Worm (Caenorhabditis elegans): Measurements from ENCODE around the gene F35E8.13.

DNA sequence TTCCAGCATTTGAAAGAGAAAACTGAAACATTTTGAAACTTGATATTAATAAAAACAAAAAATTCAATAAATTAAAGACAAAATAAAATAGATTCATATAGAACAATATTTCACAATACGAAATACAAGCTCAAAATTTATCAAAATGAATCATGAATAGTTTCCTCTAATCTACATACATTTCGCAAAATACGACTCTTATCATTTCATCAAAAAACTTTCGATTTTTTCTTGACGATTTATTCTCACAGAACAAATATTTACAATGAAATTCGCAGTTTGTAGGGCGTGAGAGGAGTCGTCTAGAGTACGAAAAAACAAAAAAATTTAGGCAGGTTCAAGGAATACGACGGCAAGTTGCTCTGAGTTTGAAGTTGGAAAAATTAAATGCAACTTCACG lies 33.0 kb upstream of the F35E8.13 start:
- TF ChIP-seq tra-4 (tag; optimal IDR thresholded peaks at IDR 0.05) (no peak), flt-1 (GFP tag; IDR thresholded peaks at IDR 0.05) (no peak), ama-1 (optimal IDR thresholded peaks at IDR 0.05) (no peak), tbx-37 (GFP tag; conservative IDR thresholded peaks at IDR 0.05) (no peak), ceh-13 (GFP tag; optimal IDR thresholded peaks at IDR 0.05) (no peak), scrt-1 (GFP tag; IDR thresholded peaks at IDR 0.05) (no peak)

Measured in whole organism, early embryonic.